Fruit fly (Drosophila melanogaster): Measurements from ENCODE around the gene CG7194.

CG7194 gene

DNA sequence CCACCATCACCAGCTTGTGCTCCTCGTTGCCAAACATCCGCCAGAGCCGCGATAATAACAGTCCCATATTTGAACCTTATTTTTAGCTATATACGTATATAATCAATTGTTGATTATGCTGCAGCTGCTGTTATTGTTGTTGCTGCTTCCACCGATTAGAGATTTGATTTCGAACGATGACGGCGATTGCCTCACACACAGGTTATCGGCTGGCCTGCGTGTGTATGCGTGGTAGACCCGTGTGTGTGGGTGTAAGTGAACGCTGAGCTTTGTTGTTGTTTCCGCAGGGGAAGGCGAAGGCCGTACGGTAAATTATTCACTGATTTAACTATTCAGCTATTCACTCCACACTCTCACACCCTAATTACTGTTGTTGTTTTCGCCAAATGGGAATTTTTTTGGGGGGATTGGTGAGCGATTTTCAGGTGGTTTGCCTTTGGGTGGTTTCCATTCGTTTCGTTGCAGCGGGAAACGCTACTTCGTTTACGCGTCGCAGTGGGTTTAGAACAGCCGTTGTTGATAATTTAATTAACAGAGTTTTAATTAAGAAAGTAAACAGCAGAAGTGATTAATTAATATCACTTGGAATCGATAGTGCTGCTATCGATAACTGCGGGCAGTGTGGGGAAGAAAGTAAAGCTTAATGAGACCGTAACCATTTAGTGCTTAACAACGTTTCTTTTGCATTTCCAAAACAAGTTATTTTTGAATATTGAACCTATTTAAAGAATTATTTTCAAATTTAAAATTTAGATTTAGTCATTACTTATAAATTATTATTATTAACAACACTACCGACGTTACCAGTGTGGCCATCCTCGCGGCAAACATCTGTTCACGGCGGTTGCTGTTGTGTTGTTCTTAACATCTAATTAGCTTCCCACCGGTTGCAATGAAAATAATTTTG, 4.4 kb downstream of the CG7194 start, which contains the start of the genes Arl5 and CG13671 (continued):
- TF ChIP-seq scrt (GFP tag; optimal IDR thresholded peaks at IDR 0.05), result peak; percentile 59
- TF ChIP-seq vfl (GFP tag; optimal IDR thresholded peaks at IDR 0.05), result peak; percentile 54
- peak; percentile 59 for TF ChIP-seq CG9437 (GFP tag; optimal IDR thresholded peaks at IDR 0.05)
- peak; percentile 20; the same call in 1 of the 2 replicates for TF ChIP-seq ro (GFP tag; IDR thresholded peaks at IDR 0.05)
- TF ChIP-seq ac (GFP tag; optimal IDR thresholded peaks at IDR 0.05), result no peak
- TF ChIP-seq stwl (tag; optimal IDR thresholded peaks at IDR 0.05), result peak; percentile 91
- peak; percentile 42 for TF ChIP-seq CG7987 (GFP tag; optimal IDR thresholded peaks at IDR 0.05)
- peak; percentile 63 for TF ChIP-seq CG14667 (GFP tag; IDR thresholded peaks at IDR 0.05)
- peak; percentile 64 for TF ChIP-seq trh (GFP tag; optimal IDR thresholded peaks at IDR 0.05)
- TF ChIP-seq lmd (GFP tag; IDR thresholded peaks at IDR 0.05), result peak; percentile 63
- TF ChIP-seq CG14014 (GFP tag; IDR thresholded peaks at IDR 0.05), result peak; percentile 76
- no peak for TF ChIP-seq jigr1 (GFP tag; IDR thresholded peaks at IDR 0.05)
- peak; percentile 71 for TF ChIP-seq CG9215 (GFP tag; IDR thresholded peaks at IDR 0.05)
- peak; percentile 83 for TF ChIP-seq CG9727 (GFP tag; optimal IDR thresholded peaks at IDR 0.05)
- peak; percentile 72 for TF ChIP-seq CG3281 (GFP tag; optimal IDR thresholded peaks at IDR 0.05)
- TF ChIP-seq Poxn (GFP tag; IDR thresholded peaks at IDR 0.05), result no peak
- TF ChIP-seq Oaz (GFP tag; IDR thresholded peaks at IDR 0.05), result 0 out of 2 replicates have a peak, but pooled peaks have one; percentile 30
- peak; percentile 76 for TF ChIP-seq CG18262 (tag; optimal IDR thresholded peaks at IDR 0.05)
- TF ChIP-seq nom (GFP tag; optimal IDR thresholded peaks at IDR 0.05), result peak; percentile 1
- peak; percentile 97 for TF ChIP-seq CG10267 (tag; optimal IDR thresholded peaks at IDR 0.05)
- no peak for TF ChIP-seq odd (GFP tag; optimal IDR thresholded peaks at IDR 0.05)
- TF ChIP-seq Hsf (GFP tag; optimal IDR thresholded peaks at IDR 0.05), result peak; percentile 69
- TF ChIP-seq BEAF-32 (GFP tag; optimal IDR thresholded peaks at IDR 0.05), result peak; percentile 85
- no peak for TF ChIP-seq CG31365 (tag; optimal IDR thresholded peaks at IDR 0.05)
- peak; percentile 66 for TF ChIP-seq Sox100B (GFP tag; optimal IDR thresholded peaks at IDR 0.05)
- TF ChIP-seq cg (GFP tag; optimal IDR thresholded peaks at IDR 0.05), result peak; percentile 91
- peak; percentile 54 for TF ChIP-seq pum (GFP tag; optimal IDR thresholded peaks at IDR 0.05)
- peak; percentile 29 for TF ChIP-seq jing (GFP tag; optimal IDR thresholded peaks at IDR 0.05)
- peak; percentile 44 for TF ChIP-seq gfzf (GFP tag; optimal IDR thresholded peaks at IDR 0.05)
- peak; percentile 85 for TF ChIP-seq lilli (GFP tag; optimal IDR thresholded peaks at IDR 0.05)
- peak; percentile 24 for TF ChIP-seq Ravus (GFP tag; IDR thresholded peaks at IDR 0.05)
- TF ChIP-seq CG3163 (GFP tag; optimal IDR thresholded peaks at IDR 0.05), result peak; percentile 60
- peak; percentile 74 for TF ChIP-seq kay (GFP tag; optimal IDR thresholded peaks at IDR 0.05)
- TF ChIP-seq CG4424 (GFP tag; optimal IDR thresholded peaks at IDR 0.05), result peak; percentile 83
- no peak for TF ChIP-seq CG1832 (GFP tag; optimal IDR thresholded peaks at IDR 0.05)
- peak; percentile 74 for TF ChIP-seq CG4404 (GFP tag; IDR thresholded peaks at IDR 0.05)
- TF ChIP-seq dm (GFP tag; optimal IDR thresholded peaks at IDR 0.05), result no peak
- TF ChIP-seq hbn (GFP tag; IDR thresholded peaks at IDR 0.05; ENCODE audit: partially characterized antibody), result peak; percentile 73
- peak; percentile 75 for TF ChIP-seq CG6689 (GFP tag; IDR thresholded peaks at IDR 0.05)
- TF ChIP-seq CG1603 (tag; optimal IDR thresholded peaks at IDR 0.05), result peak; percentile 25
- no peak for TF ChIP-seq ham (GFP tag; IDR thresholded peaks at IDR 0.05)
- TF ChIP-seq phol (tag; optimal IDR thresholded peaks at IDR 0.05), result peak; percentile 86
- peak; percentile 49; the same call in 1 of the 2 replicates for TF ChIP-seq wdn (GFP tag; IDR thresholded peaks at IDR 0.05)
- TF ChIP-seq yki (optimal IDR thresholded peaks at IDR 0.05), result no peak
- TF ChIP-seq wek (GFP tag; optimal IDR thresholded peaks at IDR 0.05), result no peak
- TF ChIP-seq btn (GFP tag; optimal IDR thresholded peaks at IDR 0.05), result peak; percentile 28
- TF ChIP-seq NK7.1 (GFP tag; optimal IDR thresholded peaks at IDR 0.05), result no peak
- peak; percentile 60 for TF ChIP-seq sug (tag; optimal IDR thresholded peaks at IDR 0.05)
- peak; percentile 77 for TF ChIP-seq CG17359 (tag; optimal IDR thresholded peaks at IDR 0.05)

Measured in whole organism, embryonic.